Fruit fly (Drosophila melanogaster): Measurements from ENCODE around the gene CG9109.

The CG9109 gene

DNA sequence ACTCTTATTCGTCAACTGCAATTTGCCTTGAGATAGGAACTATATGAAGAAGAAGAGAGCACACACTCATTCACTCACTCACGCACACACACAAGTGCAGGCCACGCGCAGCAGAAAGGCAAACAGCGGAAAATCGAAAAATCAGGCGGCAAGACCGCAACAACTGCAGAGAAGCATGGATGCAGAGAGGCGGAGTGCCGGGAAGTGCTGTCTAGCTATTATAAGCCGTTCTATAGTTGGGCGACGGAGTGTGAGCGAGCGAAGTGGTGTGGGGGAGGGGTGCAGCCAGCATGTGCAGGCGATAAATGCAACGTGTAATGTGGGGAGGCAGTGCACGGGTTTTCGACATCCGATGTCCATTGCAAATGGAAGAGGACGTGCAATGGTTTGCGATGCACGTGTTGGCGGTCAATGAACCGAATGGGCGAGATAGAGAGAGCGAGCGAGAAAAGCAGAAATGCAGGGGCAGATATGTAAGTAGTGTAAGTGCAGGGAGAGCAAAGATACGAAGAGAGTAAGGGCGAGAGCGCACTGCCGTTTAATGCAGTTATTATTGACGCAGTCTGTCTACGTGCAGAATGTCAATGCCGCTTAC lies 44.6 kb upstream of the CG9109 start (continued):
- TF ChIP-seq CG17385 (GFP tag; optimal IDR thresholded peaks at IDR 0.05), result peak; percentile 79
- no peak for TF ChIP-seq CG17361 (GFP tag; IDR thresholded peaks at IDR 0.05)
- TF ChIP-seq Bgb (GFP tag; IDR thresholded peaks at IDR 0.05; ENCODE audit: partially characterized antibody), result peak; percentile 18; the same call in 1 of the 2 replicates
- TF ChIP-seq HmgZ (tag; optimal IDR thresholded peaks at IDR 0.05), result no peak
- no peak for TF ChIP-seq tna (GFP tag; IDR thresholded peaks at IDR 0.05; ENCODE audit: partially characterized antibody)
- no peak for TF ChIP-seq CG34376 (GFP tag; optimal IDR thresholded peaks at IDR 0.05)
- TF ChIP-seq NC2α (GFP tag; optimal IDR thresholded peaks at IDR 0.05), result no peak
- no peak for TF ChIP-seq dimm (GFP tag; IDR thresholded peaks at IDR 0.05)
- TF ChIP-seq D (optimal IDR thresholded peaks at IDR 0.05), result peak; percentile 50
- TF ChIP-seq D (GFP tag; optimal IDR thresholded peaks at IDR 0.05), result peak; percentile 11
- no peak for TF ChIP-seq fu2 (GFP tag; optimal IDR thresholded peaks at IDR 0.05)
- TF ChIP-seq CG15073 (GFP tag; optimal IDR thresholded peaks at IDR 0.05), result no peak
- TF ChIP-seq abd-A (tag; optimal IDR thresholded peaks at IDR 0.05), result peak; percentile 55
- TF ChIP-seq btn (GFP tag; optimal IDR thresholded peaks at IDR 0.05), result no peak
- no peak for TF ChIP-seq disco-r (GFP tag; optimal IDR thresholded peaks at IDR 0.05)
- TF ChIP-seq so (GFP tag; IDR thresholded peaks at IDR 0.05), result no peak
- TF ChIP-seq CG3163 (GFP tag; optimal IDR thresholded peaks at IDR 0.05), result peak; percentile 3
- TF ChIP-seq Oli (tag; optimal IDR thresholded peaks at IDR 0.05), result no peak
- no peak for TF ChIP-seq esg (GFP tag; conservative IDR thresholded peaks at IDR 0.05)
- TF ChIP-seq lab (GFP tag; optimal IDR thresholded peaks at IDR 0.05), result no peak
- TF ChIP-seq nerfin-2 (GFP tag; IDR thresholded peaks at IDR 0.05; ENCODE audit: partially characterized antibody), result no peak
- TF ChIP-seq Nf-YB (GFP tag; optimal IDR thresholded peaks at IDR 0.05), result peak; percentile 31
- TF ChIP-seq pnt (GFP tag; optimal IDR thresholded peaks at IDR 0.05), result no peak
- no peak for TF ChIP-seq CG7372 (GFP tag; IDR thresholded peaks at IDR 0.05)
- no peak for TF ChIP-seq CG4424 (GFP tag; optimal IDR thresholded peaks at IDR 0.05)
- peak; percentile 15 for TF ChIP-seq CG10543 (GFP tag; optimal IDR thresholded peaks at IDR 0.05)
- TF ChIP-seq her (GFP tag; optimal IDR thresholded peaks at IDR 0.05), result no peak
- TF ChIP-seq ci (GFP tag; IDR thresholded peaks at IDR 0.05), result no peak; the same call in 2 of the 3 replicates
- TF ChIP-seq CG10321 (GFP tag; IDR thresholded peaks at IDR 0.05), result no peak
- no peak for TF ChIP-seq Dp (GFP tag; optimal IDR thresholded peaks at IDR 0.05)
- TF ChIP-seq Xrp1 (GFP tag; IDR thresholded peaks at IDR 0.05), result 0 out of 2 replicates have a peak, but pooled peaks have one; percentile 11
- TF ChIP-seq CG2116 (GFP tag; optimal IDR thresholded peaks at IDR 0.05), result no peak
- no peak for TF ChIP-seq HLH3B (GFP tag; IDR thresholded peaks at IDR 0.05)
- peak; percentile 53 for TF ChIP-seq Deaf1 (tag; optimal IDR thresholded peaks at IDR 0.05)
- TF ChIP-seq CG7928 (GFP tag; optimal IDR thresholded peaks at IDR 0.05), result no peak
- TF ChIP-seq Camta (GFP tag; optimal IDR thresholded peaks at IDR 0.05), result no peak
- no peak for TF ChIP-seq CG4328 (GFP tag; optimal IDR thresholded peaks at IDR 0.05)
- TF ChIP-seq ind (GFP tag; optimal IDR thresholded peaks at IDR 0.05), result no peak
- TF ChIP-seq Lpt (GFP tag; optimal IDR thresholded peaks at IDR 0.05), result peak; percentile 92
- TF ChIP-seq Trl (optimal IDR thresholded peaks at IDR 0.05), result peak; percentile 10 to 83
- TF ChIP-seq Trl (GFP tag; optimal IDR thresholded peaks at IDR 0.05), result no peak
- TF ChIP-seq bbx (GFP tag; IDR thresholded peaks at IDR 0.05; ENCODE audit: partially characterized antibody), result no peak
- peak; percentile 46 for TF ChIP-seq kah (GFP tag; optimal IDR thresholded peaks at IDR 0.05)
- no peak for TF ChIP-seq fd96Cb (tag; optimal IDR thresholded peaks at IDR 0.05)
- peak; percentile 17 for TF ChIP-seq CG2712 (tag; optimal IDR thresholded peaks at IDR 0.05)
- TF ChIP-seq br (optimal IDR thresholded peaks at IDR 0.05), result no peak
- no peak for TF ChIP-seq CG6854 (GFP tag; optimal IDR thresholded peaks at IDR 0.05)
- no peak for TF ChIP-seq sob (GFP tag; IDR thresholded peaks at IDR 0.05)
- TF ChIP-seq CG11723 (GFP tag; optimal IDR thresholded peaks at IDR 0.05), result peak; percentile 20
- TF ChIP-seq Atf-2 (GFP tag; optimal IDR thresholded peaks at IDR 0.05), result no peak
- no peak for TF ChIP-seq CG10565 (GFP tag; optimal IDR thresholded peaks at IDR 0.05)
- no peak for TF ChIP-seq schlank (tag; optimal IDR thresholded peaks at IDR 0.05)
